Worm (Caenorhabditis elegans): Measurements from ENCODE around the gene best-14.

ce11 chrV:10557094-10557493 is 682 bp upstream of the best-14 start:
- TF ChIP-seq ztf-11 (tag; optimal IDR thresholded peaks at IDR 0.05) = no peak
- TF ChIP-seq ama-1 (optimal IDR thresholded peaks at IDR 0.05) = no peak
- TF ChIP-seq ceh-44 (GFP tag; IDR thresholded peaks at IDR 0.05) = no peak

All from whole organism, L4 larva.